Worm (Caenorhabditis elegans): ENCODE data around the gene F49E8.7.

The F49E8.7 gene

DNA sequence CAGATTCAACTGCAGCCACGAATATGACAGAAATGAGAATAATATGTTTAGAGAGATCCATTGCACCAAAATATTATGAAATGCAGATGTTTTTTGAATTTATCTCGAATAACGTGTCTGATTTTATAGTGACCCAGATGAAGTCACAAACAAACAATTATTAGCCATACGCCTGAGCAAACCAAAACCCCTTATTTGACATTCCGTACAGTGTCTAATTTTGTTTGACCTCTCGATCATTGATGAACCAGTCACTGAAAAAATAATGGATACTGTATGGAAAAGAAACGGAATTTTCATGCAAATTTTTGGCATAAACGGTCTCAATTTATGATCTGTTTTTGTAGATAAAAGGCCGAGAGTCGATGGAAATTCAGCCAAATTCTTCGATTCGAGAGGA is 40.0 kb downstream of the F49E8.7 start, which contains the start of the genes R05G6.9 and R05G6.3:
R05G6.9 (minus strand) TSS at position 101 of the 400 bp plus-strand sequence.
R05G6.3 (plus strand) TSS at position 386 of the 400 bp plus-strand sequence.
- TF ChIP-seq F13H6.1 (tag; optimal IDR thresholded peaks at IDR 0.05) (no peak), C34F6.9 (tag; optimal IDR thresholded peaks at IDR 0.05) (no peak), aly-2 (tag; optimal IDR thresholded peaks at IDR 0.05) (no peak), nhr-77 (tag; optimal IDR thresholded peaks at IDR 0.05) (no peak), egl-27 (tag; optimal IDR thresholded peaks at IDR 0.05) (no peak), nhr-237 (tag; optimal IDR thresholded peaks at IDR 0.05) (no peak), skn-1 (tag; optimal IDR thresholded peaks at IDR 0.05) (no peak), unc-39 (tag; optimal IDR thresholded peaks at IDR 0.05) (no peak), nhr-21 (tag; optimal IDR thresholded peaks at IDR 0.05) (no peak), blmp-1 (tag; optimal IDR thresholded peaks at IDR 0.05; ENCODE audit: insufficient read depth) (no peak), ztf-1 (GFP tag; conservative IDR thresholded peaks at IDR 0.05) (no peak), lin-11 (tag; optimal IDR thresholded peaks at IDR 0.05) (no peak), snpc-4 (tag; optimal IDR thresholded peaks at IDR 0.05) (no peak), elt-1 (tag; optimal IDR thresholded peaks at IDR 0.05) (no peak)

DNA sequence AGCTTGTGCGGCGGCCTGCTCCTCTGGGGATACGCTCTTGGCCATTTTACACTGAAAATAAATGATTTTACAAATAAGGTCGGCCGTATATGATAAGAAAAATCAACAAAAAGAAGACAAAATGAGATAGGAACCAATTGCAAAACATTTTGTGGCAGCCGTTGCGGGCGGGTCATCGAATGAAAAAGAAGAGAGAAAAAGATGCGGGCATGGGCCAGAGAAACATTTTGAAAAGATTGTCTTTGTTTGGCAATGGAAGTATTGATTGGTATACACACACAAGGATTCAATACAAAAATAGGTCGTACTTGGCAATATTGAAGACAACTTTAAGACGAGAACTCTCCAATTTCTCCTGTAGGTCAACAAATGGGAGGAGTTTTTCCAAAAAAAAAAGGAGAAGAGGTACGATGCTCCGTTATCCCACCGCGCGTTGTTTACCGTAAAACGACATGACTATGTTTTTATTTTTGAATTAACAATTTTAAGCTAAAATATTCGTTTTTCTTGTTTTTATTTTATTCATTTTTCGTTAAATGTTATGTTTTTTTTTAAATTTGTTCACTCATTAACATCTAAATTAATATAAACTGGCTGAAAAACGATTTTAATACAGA is 43.4 kb downstream of the F49E8.7 start, which contains the start of the genes plc-4 and R05G6.4:
plc-4 (minus strand) TSS at position 51 of the 617 bp plus-strand sequence.
R05G6.4 (plus strand) TSS at position 617 of the 617 bp plus-strand sequence.
- TF ChIP-seq R02D3.7 (tag; optimal IDR thresholded peaks at IDR 0.05), result peak; percentile 81
- no peak for TF ChIP-seq dmd-4 (tag; optimal IDR thresholded peaks at IDR 0.05)
- peak; percentile 39 for TF ChIP-seq crh-2 (tag; optimal IDR thresholded peaks at IDR 0.05)
- TF ChIP-seq C34F6.9 (tag; optimal IDR thresholded peaks at IDR 0.05), result peak; percentile 61
- peak; percentile 18 for TF ChIP-seq nhr-25 (tag; optimal IDR thresholded peaks at IDR 0.05)
- TF ChIP-seq lsy-2 (tag; optimal IDR thresholded peaks at IDR 0.05), result peak in 1 of 2 experiments; percentile 55
- TF ChIP-seq gmeb-1 (tag; optimal IDR thresholded peaks at IDR 0.05), result peak; percentile 40
- no peak for TF ChIP-seq Y55F3AM.14 (GFP tag; optimal IDR thresholded peaks at IDR 0.05)
- peak; percentile 65 for TF ChIP-seq nhr-129 (tag; optimal IDR thresholded peaks at IDR 0.05)
- peak; percentile 49 for TF ChIP-seq unc-55 (GFP tag; optimal IDR thresholded peaks at IDR 0.05)
- no peak for TF ChIP-seq ztf-4 (tag; optimal IDR thresholded peaks at IDR 0.05)
- TF ChIP-seq nhr-77 (tag; optimal IDR thresholded peaks at IDR 0.05), result no peak
- TF ChIP-seq F13H6.1 (tag; optimal IDR thresholded peaks at IDR 0.05), result peak; percentile 11

- TF ChIP-seq peb-1 (tag; optimal IDR thresholded peaks at IDR 0.05) (no peak), nhr-12 (tag; optimal IDR thresholded peaks at IDR 0.05) (no peak), ceh-16 (tag; optimal IDR thresholded peaks at IDR 0.05) (no peak), snpc-4 (tag; optimal IDR thresholded peaks at IDR 0.05) (no peak), ceh-82 (tag; optimal IDR thresholded peaks at IDR 0.05) (no peak), zag-1 (tag; optimal IDR thresholded peaks at IDR 0.05) (no peak), nhr-6 (tag; optimal IDR thresholded peaks at IDR 0.05) (no peak), unc-39 (tag; optimal IDR thresholded peaks at IDR 0.05) (no peak), nhr-10 (tag; optimal IDR thresholded peaks at IDR 0.05) (no peak)
Observed at ce11 chrIV:7510829-7511228, 45.3 kb downstream of the F49E8.7 start.

- TF ChIP-seq lsy-2 (tag; optimal IDR thresholded peaks at IDR 0.05), result peak in 1 of 2 experiments; percentile 87
- no peak for TF ChIP-seq dmd-4 (tag; optimal IDR thresholded peaks at IDR 0.05)
- TF ChIP-seq skn-1 (tag; optimal IDR thresholded peaks at IDR 0.05), result no peak
Observed at ce11 chrIV:7508850-7509249, 47.3 kb downstream of the F49E8.7 start.

DNA sequence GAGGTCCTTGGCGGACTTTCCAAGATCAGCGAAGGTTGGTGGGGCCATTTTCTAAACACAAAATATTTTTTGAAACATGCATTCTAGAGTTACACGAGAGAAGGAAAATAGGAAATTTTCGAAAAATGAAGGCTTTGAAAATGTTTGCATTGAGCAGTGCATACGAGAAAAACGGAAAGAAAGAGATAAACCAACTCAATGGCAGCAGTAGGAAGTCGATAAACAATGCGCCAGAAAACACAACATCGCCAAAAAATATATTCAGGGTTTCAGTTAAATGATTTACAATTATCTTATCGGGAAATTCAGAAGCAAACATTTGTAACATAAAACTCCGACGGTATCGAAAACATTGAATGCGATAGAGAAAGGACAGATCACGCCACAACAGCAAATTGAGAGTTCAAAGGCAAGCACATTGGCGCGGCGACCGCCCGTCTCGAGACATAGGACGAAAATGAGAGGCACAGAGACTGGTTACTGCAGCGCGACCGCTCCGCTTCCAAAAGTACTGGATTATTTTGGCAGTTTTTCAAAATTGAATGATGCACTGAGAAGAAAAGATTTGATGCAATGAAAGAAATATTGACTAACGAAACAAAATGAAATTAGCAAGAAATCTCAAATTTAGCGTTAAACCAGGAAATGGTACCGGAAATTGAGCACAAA is 48.2 kb downstream of the F49E8.7 start, which contains the start of the genes vdac-1 and R05G6.5:
vdac-1 (minus strand) TSS at position 51 of the 669 bp plus-strand sequence.
R05G6.5 (plus strand) TSS at position 527 of the 669 bp plus-strand sequence.
- TF ChIP-seq gmeb-1 (tag; optimal IDR thresholded peaks at IDR 0.05), result peak; percentile 89
- TF ChIP-seq ZK546.5 (tag; optimal IDR thresholded peaks at IDR 0.05), result no peak
- peak; percentile 42 for TF ChIP-seq egl-27 (tag; optimal IDR thresholded peaks at IDR 0.05)
- TF ChIP-seq nhr-25 (tag; optimal IDR thresholded peaks at IDR 0.05), result peak; percentile 77
- TF ChIP-seq nhr-129 (tag; optimal IDR thresholded peaks at IDR 0.05), result peak; percentile 87
- peak; percentile 42 for TF ChIP-seq sem-4 (tag; optimal IDR thresholded peaks at IDR 0.05)
- no peak for TF ChIP-seq ztf-11 (tag; optimal IDR thresholded peaks at IDR 0.05)
- peak; percentile 85 for TF ChIP-seq unc-55 (GFP tag; optimal IDR thresholded peaks at IDR 0.05)
- peak; percentile 92 for TF ChIP-seq crh-2 (tag; optimal IDR thresholded peaks at IDR 0.05)
- peak; percentile 25 for TF ChIP-seq nhr-6 (tag; optimal IDR thresholded peaks at IDR 0.05)
- TF ChIP-seq nhr-21 (tag; optimal IDR thresholded peaks at IDR 0.05), result peak; percentile 74
- TF ChIP-seq F13H6.1 (tag; optimal IDR thresholded peaks at IDR 0.05), result peak; percentile 81
- peak; percentile 57 for TF ChIP-seq blmp-1 (tag; optimal IDR thresholded peaks at IDR 0.05; ENCODE audit: insufficient read depth)
- peak; percentile 51 for TF ChIP-seq ztf-4 (tag; optimal IDR thresholded peaks at IDR 0.05)
- no peak for TF ChIP-seq ztf-1 (GFP tag; conservative IDR thresholded peaks at IDR 0.05)
- no peak for TF ChIP-seq nhr-12 (tag; optimal IDR thresholded peaks at IDR 0.05)
- TF ChIP-seq mbf-1 (tag; optimal IDR thresholded peaks at IDR 0.05), result no peak
- no peak for TF ChIP-seq elt-3 (tag; optimal IDR thresholded peaks at IDR 0.05)
- peak; percentile 27 for TF ChIP-seq ceh-16 (tag; optimal IDR thresholded peaks at IDR 0.05)
- TF ChIP-seq zag-1 (tag; optimal IDR thresholded peaks at IDR 0.05), result peak; percentile 70
- TF ChIP-seq ceh-82 (tag; optimal IDR thresholded peaks at IDR 0.05), result no peak
- TF ChIP-seq skn-1 (tag; optimal IDR thresholded peaks at IDR 0.05), result no peak
- peak; percentile 59 for TF ChIP-seq sma-9 (GFP tag; optimal IDR thresholded peaks at IDR 0.05)
- no peak for TF ChIP-seq sma-9 (tag; optimal IDR thresholded peaks at IDR 0.05)
- TF ChIP-seq nhr-11 (tag; optimal IDR thresholded peaks at IDR 0.05), result no peak
- peak; percentile 88 for TF ChIP-seq fos-1 (tag; optimal IDR thresholded peaks at IDR 0.05)
- TF ChIP-seq Y55F3AM.14 (GFP tag; optimal IDR thresholded peaks at IDR 0.05), result no peak
- TF ChIP-seq nhr-237 (tag; optimal IDR thresholded peaks at IDR 0.05), result no peak
- TF ChIP-seq ama-1 (optimal IDR thresholded peaks at IDR 0.05), result peak; percentile 80
